Fruit fly (Drosophila melanogaster) whole organism, embryonic: Measurements from ENCODE around the gene SecS.

Source experiments
- Atf3 ChIP-seq: fragments of 200-800 bp; sonication (Bioruptor generic); optimal IDR thresholded peaks from 3 replicates; lab custom pipeline; 2016; ENCODE audit warnings: missing biosample characterization, missing genetic modification characterization
- B-H1 ChIP-seq: fragments of 200-800 bp; sonication (Bioruptor generic); IDR thresholded peaks from 3 replicates; pipeline ENCODE4 v1.3.6; 2022; ENCODE audit warnings: missing biosample characterization, missing genetic modification characterization
- CG11695 ChIP-seq: fragments of 200-800 bp; sonication (Bioruptor generic); IDR thresholded peaks from 3 replicates; pipeline ENCODE4 v1.3.6; 2022; ENCODE audit warnings: missing biosample characterization, missing genetic modification characterization
- CG11723 ChIP-seq: fragments of 200-800 bp; sonication (Bioruptor generic); optimal IDR thresholded peaks from 2 replicates; lab custom pipeline; 2017; ENCODE audit warnings: missing biosample characterization, mild to moderate bottlenecking, missing genetic modification characterization
- CG12769 ChIP-seq: fragments of 200-800 bp; sonication (Bioruptor generic); optimal IDR thresholded peaks from 2 replicates; lab custom pipeline; 2019; ENCODE audit warnings: missing biosample characterization, mild to moderate bottlenecking, missing genetic modification characterization, moderate library complexity
- CG14441 ChIP-seq: fragments of 200-800 bp; sonication (Bioruptor generic); IDR thresholded peaks from 2 replicates; pipeline ENCODE4 v1.3.6; 2022; ENCODE audit warnings: missing biosample characterization, missing genetic modification characterization
- CG14710 ChIP-seq: fragments of 200-800 bp; sonication (Bioruptor generic); optimal IDR thresholded peaks from 3 replicates; lab custom pipeline; 2019; ENCODE audit warnings: missing biosample characterization, mild to moderate bottlenecking, missing genetic modification characterization, moderate library complexity
- CG14860 ChIP-seq: fragments of 200-800 bp; sonication (Bioruptor generic); IDR thresholded peaks from 3 replicates; pipeline ENCODE4 v1.3.6; 2022; ENCODE audit warnings: missing biosample characterization, missing genetic modification characterization; ENCODE audit not compliant: partially characterized antibody
- CG15011 ChIP-seq: fragments of 200-800 bp; sonication (Bioruptor generic); optimal IDR thresholded peaks from 3 replicates; lab custom pipeline; 2018; ENCODE audit warnings: missing biosample characterization, mild to moderate bottlenecking, missing genetic modification characterization
- CG15073 ChIP-seq: fragments of 200-800 bp; sonication (Bioruptor generic); optimal IDR thresholded peaks from 2 replicates; lab custom pipeline; 2016; ENCODE audit warnings: missing biosample characterization, missing genetic modification characterization
- CG15479 ChIP-seq: fragments of 200-800 bp; sonication (Bioruptor generic); optimal IDR thresholded peaks from 3 replicates; lab custom pipeline; 2019; ENCODE audit warnings: missing biosample characterization, mild to moderate bottlenecking, missing genetic modification characterization, moderate library complexity
- CG16863 ChIP-seq: fragments of 200-800 bp; sonication (Bioruptor generic); optimal IDR thresholded peaks from 3 replicates; lab custom pipeline; 2016; ENCODE audit warnings: missing biosample characterization, missing genetic modification characterization
- CG17612 ChIP-seq: fragments of 200-800 bp; sonication (Bioruptor generic); IDR thresholded peaks from 2 replicates; pipeline ENCODE4 v1.3.6; 2022; ENCODE audit warnings: missing biosample characterization, missing genetic modification characterization
- CG1792 ChIP-seq: fragments of 200-800 bp; sonication (Bioruptor generic); optimal IDR thresholded peaks from 2 replicates; lab custom pipeline; 2016; ENCODE audit warnings: missing biosample characterization, missing genetic modification characterization
- CG18619 ChIP-seq: fragments of 200-800 bp; sonication (Bioruptor generic); optimal IDR thresholded peaks from 3 replicates; lab custom pipeline; 2017; ENCODE audit warnings: missing biosample characterization, mild to moderate bottlenecking, missing genetic modification characterization
- CG2129 ChIP-seq: fragments of 200-800 bp; sonication (Bioruptor generic); IDR thresholded peaks from 2 replicates; pipeline ENCODE4 v1.3.6; 2022; ENCODE audit warnings: missing biosample characterization, missing genetic modification characterization; ENCODE audit not compliant: partially characterized antibody
- CG31224 ChIP-seq: fragments of 200-800 bp; sonication (Bioruptor generic); IDR thresholded peaks from 2 replicates; pipeline ENCODE4 v1.3.6; 2022; ENCODE audit warnings: missing biosample characterization, missing genetic modification characterization
- CG31388 ChIP-seq: fragments of 200-800 bp; sonication (Bioruptor generic); optimal IDR thresholded peaks from 2 replicates; lab custom pipeline; 2016; ENCODE audit warnings: missing biosample characterization, missing genetic modification characterization
- CG32767 ChIP-seq: fragments of 200-800 bp; sonication (Bioruptor generic); IDR thresholded peaks from 2 replicates; pipeline ENCODE4 v1.3.6; 2022; ENCODE audit warnings: missing biosample characterization, missing genetic modification characterization
- CG33213 ChIP-seq: fragments of 200-800 bp; sonication (Bioruptor generic); optimal IDR thresholded peaks from 3 replicates; lab custom pipeline; 2016; ENCODE audit warnings: missing biosample characterization, missing genetic modification characterization
- CG4730 ChIP-seq: fragments of 200-800 bp; sonication (Bioruptor generic); IDR thresholded peaks from 2 replicates; pipeline ENCODE4 v1.3.6; 2022; ENCODE audit warnings: missing biosample characterization, missing genetic modification characterization
- CG6689 ChIP-seq: fragments of 200-800 bp; sonication (Bioruptor generic); IDR thresholded peaks from 2 replicates; pipeline ENCODE4 v1.3.6; 2022; ENCODE audit warnings: missing biosample characterization, missing genetic modification characterization
- CG6765 ChIP-seq: fragments of 200-800 bp; sonication (Bioruptor generic); optimal IDR thresholded peaks from 3 replicates; lab custom pipeline; 2017; ENCODE audit warnings: missing biosample characterization, mild to moderate bottlenecking, missing genetic modification characterization
- CG6791 ChIP-seq: fragments of 200-800 bp; sonication (Bioruptor generic); IDR thresholded peaks from 3 replicates; pipeline ENCODE4 v1.3.6; 2022; ENCODE audit warnings: missing biosample characterization, missing genetic modification characterization; ENCODE audit not compliant: partially characterized antibody
- CG8478 ChIP-seq: fragments of >200 bp; optimal IDR thresholded peaks from 2 replicates; lab custom pipeline; 2018
- CG8944 ChIP-seq: fragments of 200-800 bp; sonication (Bioruptor generic); optimal IDR thresholded peaks from 3 replicates; lab custom pipeline; 2016; ENCODE audit warnings: missing biosample characterization, missing genetic modification characterization
- CG9727 ChIP-seq: fragments of 200-800 bp; sonication (Bioruptor generic); optimal IDR thresholded peaks from 3 replicates; lab custom pipeline; 2017; ENCODE audit warnings: missing biosample characterization, mild to moderate bottlenecking, missing genetic modification characterization
- Dfd ChIP-seq, 2 experiments: fragments of >200 bp; optimal IDR thresholded peaks; 2 replicates each; lab custom pipeline; 2017; ENCODE audit warnings: missing biosample characterization in 2 of 2, missing genetic modification characterization in 2 of 2
- E2f1 ChIP-seq: fragments of 200-800 bp; sonication (Bioruptor generic); IDR thresholded peaks from 2 replicates; pipeline ENCODE4 v1.3.6; 2022; ENCODE audit warnings: missing biosample characterization, missing genetic modification characterization
- E2f2 ChIP-seq: fragments of 200-800 bp; sonication (Bioruptor generic); IDR thresholded peaks from 2 replicates; pipeline ENCODE4 v1.3.6; 2022; ENCODE audit warnings: missing biosample characterization, missing genetic modification characterization
- Fer1 ChIP-seq: fragments of 200-800 bp; sonication (Bioruptor generic); optimal IDR thresholded peaks from 2 replicates; lab custom pipeline; 2017; ENCODE audit warnings: missing biosample characterization, mild to moderate bottlenecking, missing genetic modification characterization
- HLH54F ChIP-seq: fragments of 200-800 bp; sonication (Bioruptor generic); optimal IDR thresholded peaks from 3 replicates; lab custom pipeline; 2016; ENCODE audit warnings: missing biosample characterization, missing genetic modification characterization
- NC2β ChIP-seq: fragments of 200-800 bp; sonication (Bioruptor generic); optimal IDR thresholded peaks from 2 replicates; lab custom pipeline; 2016; ENCODE audit warnings: missing biosample characterization, missing genetic modification characterization
- Neu2 ChIP-seq: fragments of 200-800 bp; sonication (Bioruptor generic); optimal IDR thresholded peaks from 3 replicates; lab custom pipeline; 2016; ENCODE audit warnings: missing biosample characterization, missing genetic modification characterization, borderline replicate concordance
- PHDP ChIP-seq: fragments of 200-800 bp; sonication (Bioruptor generic); optimal IDR thresholded peaks from 3 replicates; lab custom pipeline; 2018; ENCODE audit warnings: missing biosample characterization, mild to moderate bottlenecking, missing genetic modification characterization, moderate library complexity
- Rfx ChIP-seq: fragments of 200-800 bp; sonication (Bioruptor generic); IDR thresholded peaks from 2 replicates; pipeline ENCODE4 v1.3.6; 2022; ENCODE audit warnings: missing biosample characterization, missing genetic modification characterization
- dmrt11E ChIP-seq: fragments of 200-800 bp; sonication (Bioruptor generic); optimal IDR thresholded peaks from 3 replicates; lab custom pipeline; 2018; ENCODE audit warnings: missing biosample characterization, mild to moderate bottlenecking, missing genetic modification characterization, moderate library complexity
- dpn ChIP-seq, 2 experiments: fragments of 200-800 bp; sonication (Bioruptor generic); optimal IDR thresholded peaks; 3 replicates each; lab custom pipeline; 2016; ENCODE audit warnings: missing biosample characterization in 2 of 2, missing genetic modification characterization in 2 of 2
- fru ChIP-seq: fragments of >200 bp; optimal IDR thresholded peaks from 2 replicates; lab custom pipeline; 2017
- gcm2 ChIP-seq: fragments of 200-800 bp; sonication (Bioruptor generic); optimal IDR thresholded peaks from 2 replicates; lab custom pipeline; 2016; ENCODE audit warnings: missing biosample characterization, missing genetic modification characterization
- grn ChIP-seq: fragments of 200-800 bp; sonication (Bioruptor generic); optimal IDR thresholded peaks from 3 replicates; lab custom pipeline; 2017; ENCODE audit warnings: missing biosample characterization, missing genetic modification characterization
- gt ChIP-seq: fragments of 200-800 bp; sonication (Bioruptor generic); IDR thresholded peaks from 2 replicates; pipeline ENCODE4 v1.3.6; 2022; ENCODE audit warnings: missing biosample characterization, missing genetic modification characterization
- hbn ChIP-seq: fragments of 200-800 bp; sonication (Bioruptor generic); IDR thresholded peaks from 2 replicates; pipeline ENCODE4 v1.3.6; 2022; ENCODE audit warnings: missing biosample characterization, missing genetic modification characterization; ENCODE audit not compliant: partially characterized antibody
- jing ChIP-seq: fragments of 200-800 bp; sonication (Bioruptor generic); optimal IDR thresholded peaks from 2 replicates; lab custom pipeline; 2018; ENCODE audit warnings: missing biosample characterization, mild to moderate bottlenecking, missing genetic modification characterization
- klu ChIP-seq: fragments of 200-800 bp; sonication (Bioruptor generic); IDR thresholded peaks from 2 replicates; pipeline ENCODE4 v1.3.6; 2022; ENCODE audit warnings: missing biosample characterization, missing genetic modification characterization
- nom ChIP-seq: fragments of 200-800 bp; sonication (Bioruptor generic); optimal IDR thresholded peaks from 2 replicates; lab custom pipeline; 2017; ENCODE audit warnings: missing biosample characterization, missing genetic modification characterization, mild to moderate bottlenecking, moderate library complexity, missing genetic modification reagents
- p53 ChIP-seq: fragments of 200-800 bp; sonication (Bioruptor generic); optimal IDR thresholded peaks from 2 replicates; lab custom pipeline; 2016; ENCODE audit warnings: missing biosample characterization, missing genetic modification characterization
- pum ChIP-seq: fragments of 200-800 bp; sonication (Bioruptor generic); optimal IDR thresholded peaks from 2 replicates; lab custom pipeline; 2016; ENCODE audit warnings: missing biosample characterization, missing genetic modification characterization
- ranshi ChIP-seq: fragments of 200-800 bp; sonication (Bioruptor generic); IDR thresholded peaks from 2 replicates; pipeline ENCODE4 v1.3.6; 2022; ENCODE audit warnings: missing biosample characterization, missing genetic modification characterization
- slbo ChIP-seq: fragments of 200-800 bp; sonication (Bioruptor generic); IDR thresholded peaks from 2 replicates; pipeline ENCODE4 v1.3.6; 2022; ENCODE audit warnings: missing biosample characterization, missing genetic modification characterization
- ssp ChIP-seq: fragments of 200-800 bp; sonication (Bioruptor generic); IDR thresholded peaks from 2 replicates; pipeline ENCODE4 v1.3.6; 2022; ENCODE audit warnings: missing biosample characterization, missing genetic modification characterization
- vnd ChIP-seq: fragments of 200-800 bp; sonication (Bioruptor generic); IDR thresholded peaks from 3 replicates; pipeline ENCODE4 v1.3.6; 2022; ENCODE audit warnings: missing biosample characterization, missing genetic modification characterization; ENCODE audit not compliant: partially characterized antibody

The SecS gene

DNA sequence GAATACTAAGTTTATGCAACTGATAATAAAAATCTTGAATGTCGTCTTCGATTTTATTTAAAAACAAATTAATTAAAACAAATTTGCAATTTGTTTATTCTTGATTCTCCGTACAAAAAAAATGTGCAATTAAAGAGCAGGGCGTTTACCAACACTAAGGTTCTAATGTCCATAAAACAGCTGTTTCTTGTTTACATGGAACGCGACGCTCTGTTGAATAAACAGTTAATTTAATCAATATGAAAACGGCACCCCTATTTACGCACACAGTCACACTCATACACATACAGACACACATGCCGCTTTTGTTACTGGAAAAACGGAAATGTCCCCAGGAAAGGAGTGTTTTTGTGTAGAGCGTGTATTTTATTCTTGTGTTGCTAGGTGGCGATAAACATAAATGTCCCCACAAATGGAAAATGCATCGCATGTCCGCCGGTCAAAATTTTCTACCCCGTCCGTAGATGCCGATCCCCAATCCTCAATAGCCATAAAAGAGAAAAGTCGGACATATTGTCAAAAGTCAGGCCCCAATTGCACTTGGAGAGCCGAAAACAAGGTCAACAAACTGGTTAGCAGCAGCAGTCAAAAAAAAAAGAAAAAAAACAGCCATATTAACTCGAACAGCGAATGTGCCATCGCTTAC lies 21.9 kb downstream of the SecS start (continued):
- TF ChIP-seq Rfx (GFP tag; lab: Robert Waterston, UW), result no peak
- peak; percentile 64 for TF ChIP-seq dmrt11E
- TF ChIP-seq CG14710, result peak; percentile 79
- TF ChIP-seq Neu2 (GFP tag; lab: Kevin White, UChicago), result no peak
- no peak for TF ChIP-seq CG8478 (lab: Kevin White, UChicago)
- no peak for TF ChIP-seq ranshi (GFP tag; lab: Robert Waterston, UW)
- TF ChIP-seq Atf3, result peak; percentile 64
- TF ChIP-seq grn (GFP tag; lab: Kevin White, UChicago), result peak; percentile 70
- TF ChIP-seq CG2129 (GFP tag; lab: Robert Waterston, UW), result no peak
- TF ChIP-seq CG11695, result no peak
- TF ChIP-seq Dfd (GFP tag; optimal IDR thresholded peaks at IDR 0.05; lab: Kevin White, UChicago), result no peak
- no peak for TF ChIP-seq CG31224 (GFP tag; lab: Robert Waterston, UW)
- TF ChIP-seq CG15479 (GFP tag; lab: Kevin White, UChicago), result peak; percentile 66
- peak; percentile 85 for TF ChIP-seq NC2β (GFP tag; lab: Kevin White, UChicago)
- no peak for TF ChIP-seq ssp (GFP tag; lab: Robert Waterston, UW)
- TF ChIP-seq CG6689 (GFP tag; lab: Robert Waterston, UW), result no peak
- TF ChIP-seq CG6791 (GFP tag; lab: Robert Waterston, UW), result no peak
- TF ChIP-seq CG12769 (tag; lab: Kevin White, UChicago), result peak; percentile 73
- no peak for TF ChIP-seq jing (GFP tag; lab: Kevin White, UChicago)
- peak; percentile 68 for TF ChIP-seq nom (GFP tag; lab: Kevin White, UChicago)
- peak; percentile 76 for TF ChIP-seq PHDP
- peak; percentile 64 for TF ChIP-seq CG8944
- TF ChIP-seq HLH54F (GFP tag; lab: Kevin White, UChicago), result no peak
- TF ChIP-seq fru, result no peak
- TF ChIP-seq CG9727 (GFP tag; lab: Kevin White, UChicago), result peak; percentile 86
- peak; percentile 47 to 72 for TF ChIP-seq dpn (GFP tag; optimal IDR thresholded peaks at IDR 0.05; lab: Kevin White, UChicago)
- TF ChIP-seq CG18619 (GFP tag; lab: Kevin White, UChicago), result peak; percentile 76
- no peak for TF ChIP-seq CG14860 (GFP tag; lab: Robert Waterston, UW)
- no peak for TF ChIP-seq slbo (GFP tag; lab: Robert Waterston, UW)
- TF ChIP-seq Fer1 (GFP tag; lab: Kevin White, UChicago), result peak; percentile 81
- no peak for TF ChIP-seq CG15073 (GFP tag; lab: Kevin White, UChicago)
- peak; percentile 40 for TF ChIP-seq CG31388 (GFP tag; lab: Kevin White, UChicago)
- peak; percentile 49 for TF ChIP-seq p53 (GFP tag; lab: Kevin White, UChicago)
- TF ChIP-seq gt (GFP tag; lab: Robert Waterston, UW), result no peak
- peak; percentile 28 for TF ChIP-seq pum (GFP tag; lab: Kevin White, UChicago)
- peak; percentile 73 for TF ChIP-seq CG11723 (GFP tag; lab: Kevin White, UChicago)
- no peak for TF ChIP-seq klu (GFP tag; lab: Robert Waterston, UW)
- TF ChIP-seq CG4730 (GFP tag; lab: Robert Waterston, UW), result no peak
- TF ChIP-seq E2f1 (GFP tag; lab: Robert Waterston, UW), result no peak
- peak; percentile 71 for TF ChIP-seq CG6765 (GFP tag; lab: Kevin White, UChicago)
- peak; percentile 72 for TF ChIP-seq CG1792 (GFP tag; lab: Kevin White, UChicago)
- no peak for TF ChIP-seq CG14441
- TF ChIP-seq CG32767 (GFP tag; lab: Robert Waterston, UW), result no peak
- no peak for TF ChIP-seq E2f2
- TF ChIP-seq CG16863, result peak; percentile 71
- TF ChIP-seq CG15011 (GFP tag; lab: Kevin White, UChicago), result peak; percentile 64
- TF ChIP-seq B-H1 (GFP tag; lab: Robert Waterston, UW), result no peak
- no peak for TF ChIP-seq CG17612 (GFP tag; lab: Robert Waterston, UW)
- TF ChIP-seq vnd (GFP tag; lab: Robert Waterston, UW), result no peak
- TF ChIP-seq hbn (GFP tag; lab: Robert Waterston, UW), result no peak
- peak; percentile 92 for TF ChIP-seq CG33213
- peak; percentile 25 for TF ChIP-seq gcm2 (GFP tag; lab: Kevin White, UChicago)
